Worm (Caenorhabditis elegans) whole organism, L1 larva: Measurements from ENCODE around the gene B0035.15.

ENCODE experiments used
- ama-1 ChIP-seq: fragments of 150-350 bp; optimal IDR thresholded peaks from 2 replicates; lab custom pipeline; 2014
- elt-3 ChIP-seq, 6 experiments: fragments of 150-350 bp in 1 of 6; sonication (generic microtip); optimal IDR thresholded peaks; 2 replicates each; lab custom pipeline; 2017 to 2018; ENCODE audit warnings: missing biosample characterization in 6 of 6, missing genetic modification characterization in 6 of 6, inconsistent platforms in 1 of 6
- lin-15B ChIP-seq: fragments of 150-350 bp; sonication (generic microtip); optimal IDR thresholded peaks from 3 replicates; lab custom pipeline; 2014; ENCODE audit warnings: missing biosample characterization, missing genetic modification characterization
- lin-39 ChIP-seq: fragments of 150-350 bp; optimal IDR thresholded peaks from 2 replicates; lab custom pipeline; 2014; ENCODE audit warnings: missing biosample characterization, missing genetic modification reagents, missing genetic modification characterization
- lsy-2 ChIP-seq, 2 experiments: fragments of 150-350 bp; optimal IDR thresholded peaks; 2 replicates each; lab custom pipeline; 2014; ENCODE audit warnings: missing biosample characterization in 2 of 2, missing genetic modification characterization in 2 of 2
- nhr-12 ChIP-seq: sonication (generic microtip); optimal IDR thresholded peaks from 2 replicates; lab custom pipeline; 2017; ENCODE audit warnings: missing biosample characterization, missing genetic modification characterization
- pqm-1 ChIP-seq: sonication (generic microtip); optimal IDR thresholded peaks from 3 replicates; lab custom pipeline; 2017; ENCODE audit warnings: missing biosample characterization, missing genetic modification characterization
- skn-1 ChIP-seq: fragments of 150-350 bp; optimal IDR thresholded peaks from 2 replicates; lab custom pipeline; 2014; ENCODE audit warnings: missing biosample characterization, missing genetic modification characterization

DNA sequence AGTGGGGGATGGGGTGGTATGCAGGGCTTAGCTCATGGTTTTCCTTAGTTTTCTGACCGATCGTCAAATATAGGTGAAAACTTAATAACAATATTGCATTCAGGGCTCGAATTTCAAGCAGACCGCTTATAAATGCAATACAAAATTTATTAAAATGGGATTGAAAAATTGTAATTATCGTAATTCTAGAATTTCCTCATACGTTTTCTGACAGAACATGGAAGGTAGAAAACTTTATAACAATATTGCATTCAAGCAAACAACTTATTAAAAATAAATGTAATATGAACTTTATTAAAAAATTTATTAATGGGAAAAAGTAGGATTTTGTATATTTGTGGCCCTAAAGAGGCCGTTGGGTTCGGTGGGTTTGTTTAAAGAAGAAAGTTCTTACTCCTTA is 25.6 kb upstream of the B0035.15 start:
- TF ChIP-seq ama-1 (lab: Kevin White, UChicago) (no peak), lin-39 (tag; lab: Kevin White, UChicago) (no peak), skn-1 (no peak), nhr-12 (tag; lab: Kevin White, UChicago) (no peak), pqm-1 (tag; lab: Kevin White, UChicago) (no peak), lin-15B (tag; lab: Kevin White, UChicago) (no peak), elt-3 (tag; optimal IDR thresholded peaks at IDR 0.05; lab: Kevin White, UChicago) (no peak), lsy-2 (tag; optimal IDR thresholded peaks at IDR 0.05; lab: Kevin White, UChicago) (no peak)
